Fruit fly (Drosophila melanogaster) whole organism, wandering third instar larva: Measurements from ENCODE around the gene DCX-EMAP.

Experiments used
- Abd-B ChIP-seq: fragments of >200 bp; optimal IDR thresholded peaks from 2 replicates; lab custom pipeline; 2017; ENCODE audit warnings: missing biosample characterization, missing genetic modification characterization
- CG32264 ChIP-seq: fragments of 200-800 bp; sonication (Bioruptor generic); optimal IDR thresholded peaks from 2 replicates; lab custom pipeline; 2016; ENCODE audit warnings: missing biosample characterization, missing genetic modification characterization
- CG9705 ChIP-seq: fragments of 200-800 bp; sonication (Bioruptor generic); optimal IDR thresholded peaks from 2 replicates; lab custom pipeline; 2018; ENCODE audit warnings: missing biosample characterization, mild to moderate bottlenecking, missing genetic modification characterization
- CrebA ChIP-seq: fragments of 200-800 bp; sonication (Bioruptor generic); optimal IDR thresholded peaks from 2 replicates; lab custom pipeline; 2016; ENCODE audit warnings: missing biosample characterization, mild to moderate bottlenecking, missing genetic modification characterization, borderline replicate concordance
- Dfd ChIP-seq: fragments of >200 bp; optimal IDR thresholded peaks from 2 replicates; lab custom pipeline; 2017; ENCODE audit warnings: missing biosample characterization, missing genetic modification characterization
- Dif ChIP-seq: fragments of 200-275, 200-300 bp; sonication (Bioruptor generic); optimal IDR thresholded peaks from 2 replicates; lab custom pipeline; 2018; ENCODE audit warnings: missing biosample characterization, missing genetic modification characterization; ENCODE audit not compliant: partially characterized antibody
- GATAd ChIP-seq: sonication (Bioruptor generic); optimal IDR thresholded peaks from 2 replicates; lab custom pipeline; 2016; ENCODE audit warnings: missing biosample characterization, missing genetic modification characterization
- HLH106 ChIP-seq: fragments of 200-800 bp; optimal IDR thresholded peaks from 3 replicates; lab custom pipeline; 2019; ENCODE audit warnings: missing biosample characterization, mild to moderate bottlenecking, missing genetic modification characterization, moderate library complexity
- Hnf4 ChIP-seq: fragments of 200-800 bp; sonication (Bioruptor generic); optimal IDR thresholded peaks from 2 replicates; lab custom pipeline; 2016; ENCODE audit warnings: missing biosample characterization, mild to moderate bottlenecking, missing genetic modification characterization
- Hr78 ChIP-seq: fragments of >200 bp; optimal IDR thresholded peaks from 2 replicates; lab custom pipeline; 2017; ENCODE audit warnings: missing biosample characterization, missing genetic modification characterization
- Hr83 ChIP-seq: fragments of 200-300 bp; sonication (Bioruptor generic); optimal IDR thresholded peaks from 2 replicates; lab custom pipeline; 2016; ENCODE audit warnings: missing biosample characterization, mild to moderate bottlenecking, missing genetic modification characterization, moderate library complexity; ENCODE audit not compliant: poor library complexity, severe bottlenecking
- Jra ChIP-seq: sonication (Bioruptor generic); optimal IDR thresholded peaks from 2 replicates; lab custom pipeline; 2016; ENCODE audit warnings: missing biosample characterization, missing genetic modification characterization
- Mio ChIP-seq: sonication (Bioruptor generic); optimal IDR thresholded peaks from 2 replicates; lab custom pipeline; 2016; ENCODE audit warnings: missing biosample characterization, missing genetic modification characterization
- Myc ChIP-seq: fragments of >200 bp; optimal IDR thresholded peaks from 2 replicates; lab custom pipeline; 2017
- N ChIP-seq: fragments of >200 bp; optimal IDR thresholded peaks from 2 replicates; lab custom pipeline; 2018; ENCODE audit warnings: missing biosample characterization, missing external identifiers, missing genetic modification characterization
- OdsH ChIP-seq: fragments of 200-800 bp; sonication (Bioruptor generic); optimal IDR thresholded peaks from 2 replicates; lab custom pipeline; 2016; ENCODE audit warnings: missing biosample characterization, mild to moderate bottlenecking, missing genetic modification characterization
- Rel ChIP-seq, 2 experiments: fragments of 200-800 bp; sonication (Bioruptor generic) in 1 of 2; optimal IDR thresholded peaks; 2 replicates in 1 of 2; 3 replicates in 1 of 2; lab custom pipeline; 2016 to 2019; ENCODE audit warnings: mild to moderate bottlenecking in 2 of 2, missing biosample characterization in 2 of 2, missing genetic modification characterization in 2 of 2, moderate library complexity in 1 of 2
- Sp1 ChIP-seq: fragments of 200-800 bp; sonication (Bioruptor generic); optimal IDR thresholded peaks from 3 replicates; lab custom pipeline; 2019; ENCODE audit warnings: missing biosample characterization, mild to moderate bottlenecking, missing genetic modification characterization, moderate library complexity
- Vsx2 ChIP-seq: fragments of 200-300, 225-300 bp; sonication (Bioruptor generic); optimal IDR thresholded peaks from 2 replicates; lab custom pipeline; 2018; ENCODE audit warnings: missing biosample characterization, missing genetic modification characterization; ENCODE audit not compliant: partially characterized antibody
- br ChIP-seq: fragments of 200-800 bp; sonication (Bioruptor generic); optimal IDR thresholded peaks from 2 replicates; lab custom pipeline; 2016; ENCODE audit warnings: missing biosample characterization, missing genetic modification characterization
- brk ChIP-seq: fragments of 200-800 bp; sonication (Bioruptor generic); optimal IDR thresholded peaks from 2 replicates; lab custom pipeline; 2016; ENCODE audit warnings: missing biosample characterization, mild to moderate bottlenecking, missing genetic modification characterization
- dl ChIP-seq, 2 experiments: fragments of 175-275, 200-275 bp in 1 of 2; fragments of 200-275 bp in 1 of 2; sonication (Bioruptor generic); optimal IDR thresholded peaks; lab custom pipeline; 2018; ENCODE audit warnings: mild to moderate bottlenecking in 2 of 2, missing biosample characterization in 2 of 2, missing genetic modification characterization in 2 of 2, moderate library complexity in 2 of 2; ENCODE audit not compliant: partially characterized antibody in 2 of 2, insufficient read depth in 1 of 2
- dmrt93B ChIP-seq: fragments of 200-800 bp; sonication (Bioruptor generic); optimal IDR thresholded peaks from 2 replicates; lab custom pipeline; 2018; ENCODE audit warnings: missing biosample characterization, mild to moderate bottlenecking, missing genetic modification characterization
- dsf ChIP-seq: sonication (Bioruptor generic); optimal IDR thresholded peaks from 2 replicates; lab custom pipeline; 2016; ENCODE audit warnings: missing biosample characterization, missing genetic modification characterization, borderline replicate concordance
- ey ChIP-seq: fragments of 200-800 bp; sonication (Bioruptor generic); optimal IDR thresholded peaks from 2 replicates; lab custom pipeline; 2016; ENCODE audit warnings: missing biosample characterization, missing genetic modification characterization
- foxo ChIP-seq, 2 experiments: fragments of 200-800 bp; sonication (Bioruptor generic); optimal IDR thresholded peaks; 2 replicates in 1 of 2; 3 replicates in 1 of 2; lab custom pipeline; 2016 to 2017; ENCODE audit warnings: missing biosample characterization in 2 of 2, missing genetic modification characterization in 2 of 2
- fru ChIP-seq: fragments of 200-800 bp; sonication (Bioruptor generic); optimal IDR thresholded peaks from 3 replicates; lab custom pipeline; 2016; ENCODE audit warnings: missing biosample characterization, mild to moderate bottlenecking, missing genetic modification characterization
- h ChIP-seq: fragments of 200-800 bp; sonication (Bioruptor generic); optimal IDR thresholded peaks from 3 replicates; lab custom pipeline; 2016; ENCODE audit warnings: missing biosample characterization, mild to moderate bottlenecking, missing genetic modification characterization
- jim ChIP-seq: fragments of 175-275, 200-325 bp; sonication (Bioruptor generic); optimal IDR thresholded peaks from 2 replicates; lab custom pipeline; 2016; ENCODE audit warnings: missing biosample characterization, mild to moderate bottlenecking, missing genetic modification characterization
- lola ChIP-seq: fragments of >200 bp; optimal IDR thresholded peaks from 2 replicates; lab custom pipeline; 2017; ENCODE audit warnings: missing biosample characterization, missing genetic modification characterization
- pan ChIP-seq: fragments of >200 bp; optimal IDR thresholded peaks from 2 replicates; lab custom pipeline; 2017
- psq ChIP-seq: fragments of 200-800 bp; sonication (Bioruptor generic); optimal IDR thresholded peaks from 3 replicates; lab custom pipeline; 2017; ENCODE audit warnings: missing biosample characterization, mild to moderate bottlenecking, missing genetic modification characterization, moderate library complexity
- rgr ChIP-seq: fragments of 200-800 bp; sonication (Bioruptor generic); optimal IDR thresholded peaks from 3 replicates; lab custom pipeline; 2016; ENCODE audit warnings: missing biosample characterization, mild to moderate bottlenecking, missing genetic modification characterization
- sage ChIP-seq: fragments of 200-800 bp; sonication (Bioruptor generic); optimal IDR thresholded peaks from 2 replicates; lab custom pipeline; 2016; ENCODE audit warnings: missing biosample characterization, mild to moderate bottlenecking, missing genetic modification characterization
- sv ChIP-seq: fragments of 200-800 bp; sonication (Bioruptor generic); optimal IDR thresholded peaks from 3 replicates; lab custom pipeline; 2016; ENCODE audit warnings: missing biosample characterization, missing genetic modification characterization
- tai ChIP-seq: sonication (Bioruptor generic); optimal IDR thresholded peaks from 2 replicates; lab custom pipeline; 2016; ENCODE audit warnings: missing biosample characterization, missing genetic modification characterization
- usp ChIP-seq: fragments of >200 bp; optimal IDR thresholded peaks from 2 replicates; lab custom pipeline; 2017; ENCODE audit warnings: missing biosample characterization, missing genetic modification characterization
- woc ChIP-seq: sonication (Bioruptor generic); optimal IDR thresholded peaks from 2 replicates; lab custom pipeline; 2016; ENCODE audit warnings: missing biosample characterization, mild to moderate bottlenecking, missing genetic modification characterization

The DCX-EMAP gene

dm6 chr3L:14976026-14976425 lies 72.4 kb downstream of the DCX-EMAP start:
- no peak for TF ChIP-seq Hr78 (GFP tag; lab: Kevin White, UChicago)
- no peak for TF ChIP-seq GATAd (GFP tag; lab: Kevin White, UChicago)
- no peak for TF ChIP-seq Vsx2 (GFP tag; lab: Kevin White, UChicago)
- TF ChIP-seq rgr (GFP tag; lab: Kevin White, UChicago): no peak
- TF ChIP-seq Hr83 (GFP tag; lab: Kevin White, UChicago): no peak
- TF ChIP-seq h: no peak
- no peak for TF ChIP-seq jim (GFP tag; lab: Kevin White, UChicago)
- no peak for TF ChIP-seq dsf (GFP tag; lab: Kevin White, UChicago)

DNA sequence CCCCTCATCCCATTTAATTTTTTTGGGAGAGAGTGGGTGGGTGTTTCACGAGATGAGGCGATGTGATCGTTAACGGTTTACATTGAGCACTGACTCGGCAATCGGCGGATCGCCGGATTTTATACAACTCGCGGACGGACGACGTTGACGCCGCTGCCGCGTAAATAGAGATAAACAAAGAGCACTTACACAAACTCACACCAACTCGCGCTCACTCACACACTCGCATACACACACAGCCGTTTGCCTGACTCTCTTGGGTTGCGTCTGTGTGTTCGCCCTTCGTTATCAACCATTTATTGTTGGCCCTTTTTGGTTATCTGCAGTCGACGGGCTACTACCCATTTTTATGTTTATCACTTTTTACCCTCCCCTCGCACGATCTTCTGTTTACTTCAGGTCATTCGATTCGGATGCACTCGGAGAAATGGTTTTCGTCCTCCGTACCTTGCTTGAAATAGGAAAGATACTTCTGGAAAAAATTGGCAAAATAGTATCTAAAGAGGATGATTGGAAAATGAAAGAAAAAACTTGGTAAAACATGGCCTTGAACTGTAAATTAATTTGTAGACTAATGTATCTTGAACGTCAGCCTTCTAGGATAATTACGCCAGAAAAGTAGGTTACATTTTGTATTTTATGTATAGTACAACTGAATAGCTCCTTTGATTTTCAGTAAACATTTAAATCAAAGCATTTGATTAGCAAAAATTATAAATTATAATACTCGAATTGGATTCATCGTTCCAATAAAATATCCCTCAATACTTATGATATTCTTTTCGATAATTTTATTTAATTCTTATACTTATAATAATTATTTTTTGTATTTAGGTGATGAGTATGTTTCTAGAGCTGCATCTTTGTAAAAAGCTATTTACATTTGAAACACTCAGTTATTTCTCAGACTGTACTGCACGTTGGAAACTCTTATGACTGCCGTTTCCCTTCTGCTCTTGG lies 74.2 kb downstream of the DCX-EMAP start:
- TF ChIP-seq OdsH (no peak), CG9705 (GFP tag; lab: Kevin White, UChicago) (no peak), Hnf4 (GFP tag; lab: Kevin White, UChicago) (no peak), lola (no peak), dsf (GFP tag; lab: Kevin White, UChicago) (no peak), dmrt93B (GFP tag; lab: Kevin White, UChicago) (peak; percentile 40), CrebA (GFP tag; lab: Kevin White, UChicago) (no peak), jim (GFP tag; lab: Kevin White, UChicago) (no peak), foxo (GFP tag; optimal IDR thresholded peaks at IDR 0.05; lab: Kevin White, UChicago) (peak in 1 of 2 experiments; percentile 59), Myc (lab: Kevin White, UChicago) (no peak), Dfd (GFP tag; lab: Kevin White, UChicago) (no peak), Hr83 (GFP tag; lab: Kevin White, UChicago) (no peak), tai (GFP tag; lab: Kevin White, UChicago) (peak; percentile 12), N (GFP tag; lab: Kevin White, UChicago) (no peak), sage (GFP tag; lab: Kevin White, UChicago) (no peak), HLH106 (tag; lab: Kevin White, UChicago) (peak; percentile 50), psq (peak; percentile 80), rgr (GFP tag; lab: Kevin White, UChicago) (peak; percentile 20), Vsx2 (GFP tag; lab: Kevin White, UChicago) (no peak), sv (GFP tag; lab: Kevin White, UChicago) (no peak), Jra (no peak), Rel (GFP tag; optimal IDR thresholded peaks at IDR 0.05; lab: Kevin White, UChicago) (no peak), Rel (tag; optimal IDR thresholded peaks at IDR 0.05; lab: Kevin White, UChicago) (no peak), GATAd (GFP tag; lab: Kevin White, UChicago) (peak; percentile 17), br (GFP tag; lab: Kevin White, UChicago) (no peak), h (peak; percentile 17), ey (GFP tag; lab: Kevin White, UChicago) (peak; percentile 28), Mio (GFP tag; lab: Kevin White, UChicago) (no peak), dl (GFP tag; optimal IDR thresholded peaks at IDR 0.05; lab: Kevin White, UChicago; ENCODE audit: insufficient read depth in 1 of 2, partially characterized antibody in 2 of 2) (no peak), usp (GFP tag; lab: Kevin White, UChicago) (no peak), woc (peak; percentile 29), Dif (GFP tag; lab: Kevin White, UChicago) (no peak), brk (GFP tag; lab: Kevin White, UChicago) (no peak), pan (lab: Kevin White, UChicago) (no peak), fru (GFP tag; lab: Kevin White, UChicago) (peak; percentile 76), Abd-B (GFP tag; lab: Kevin White, UChicago) (no peak), Sp1 (peak; percentile 58), CG32264 (GFP tag; lab: Kevin White, UChicago) (no peak), Hr78 (GFP tag; lab: Kevin White, UChicago) (no peak)
- TF ChIP-seq, all 38 proteins: peak for 12
